Fruit fly (Drosophila melanogaster): ENCODE measurements around the gene Rsph1.
"Not testable (repeated sequence)": the region's sequence is repeated elsewhere in the genome, so short reads cannot be mapped to it uniquely, and the experiment has no call there.

The Rsph1 gene

dm6 chr2L:13211764-13212265 lies 28.6 kb downstream of the Rsph1 start, which contains the start of gene CG15482:
Gene CG15482, minus strand, starts transcription at chr2L:13211814.
- TF ChIP-seq gl (tag; optimal IDR thresholded peaks at IDR 0.05); fd96Ca (GFP tag; IDR thresholded peaks at IDR 0.05); CG15710 (tag; optimal IDR thresholded peaks at IDR 0.05): not testable (repeated sequence)

dm6 chr2L:13215010-13215409 lies 31.8 kb downstream of the Rsph1 start, which contains the start of gene kek4:
Gene kek4, minus strand, starts transcription at chr2L:13215350.
- TF ChIP-seq CG13204 (GFP tag; optimal IDR thresholded peaks at IDR 0.05), result no peak

- TF ChIP-seq D1 (tag; optimal IDR thresholded peaks at IDR 0.05), result peak; percentile 48
- TF ChIP-seq CG4496 (GFP tag; IDR thresholded peaks at IDR 0.05), result peak; percentile 62; the same call in 1 of the 3 replicates
- 0 out of 2 replicates have a peak, but pooled peaks have one; percentile 42 for TF ChIP-seq Ets98B (GFP tag; IDR thresholded peaks at IDR 0.05)
- peak; percentile 47; the same call in 1 of the 2 replicates for TF ChIP-seq CG32121 (GFP tag; IDR thresholded peaks at IDR 0.05)
Observed at dm6 chr2L:13215640-13216129, 32.4 kb downstream of the Rsph1 start.

- no peak for TF ChIP-seq CG32121 (GFP tag; IDR thresholded peaks at IDR 0.05)
- TF ChIP-seq EcR (GFP tag; optimal IDR thresholded peaks at IDR 0.05), result peak; percentile 22
Observed at dm6 chr2L:13219281-13220092, 36.2 kb downstream of the Rsph1 start, which contains the start of the genes CG9426 and mRF1. Gene CG9426, minus strand, starts transcription at chr2L:13219923. Gene mRF1, plus strand, starts transcription at chr2L:13219979.

dm6 chr2L:13222225-13222648 lies 39.0 kb downstream of the Rsph1 start, which contains the start of the genes Ski6 and CG16812:
Gene Ski6, minus strand, starts transcription at chr2L:13222429.
Gene CG16812, plus strand, starts transcription at chr2L:13222587.
- TF ChIP-seq CG4496 (GFP tag; IDR thresholded peaks at IDR 0.05), result 0 out of 3 replicates have a peak, but pooled peaks have one; percentile 27
- TF ChIP-seq CG12605 (GFP tag; IDR thresholded peaks at IDR 0.05), result 0 out of 2 replicates have a peak, but pooled peaks have one; percentile 47
- TF ChIP-seq CG32121 (GFP tag; IDR thresholded peaks at IDR 0.05), result peak; percentile 33; the same call in 1 of the 2 replicates
- TF ChIP-seq CG15710 (tag; optimal IDR thresholded peaks at IDR 0.05), result peak; percentile 62
- TF ChIP-seq CG8159 (tag; optimal IDR thresholded peaks at IDR 0.05), result no peak
- TF ChIP-seq CG17806 (tag; optimal IDR thresholded peaks at IDR 0.05), result no peak
- TF ChIP-seq Ets98B (GFP tag; IDR thresholded peaks at IDR 0.05), result peak; percentile 67
- TF ChIP-seq CG34367 (tag; optimal IDR thresholded peaks at IDR 0.05), result peak; percentile 22

dm6 chr2L:13225225-13225840 lies 42.1 kb downstream of the Rsph1 start, which contains the start of gene CG15480:
Gene CG15480, minus strand, starts transcription at chr2L:13225275.
- TF ChIP-seq CG10348 (GFP tag; IDR thresholded peaks at IDR 0.05) (no peak), Ets98B (GFP tag; IDR thresholded peaks at IDR 0.05) (no peak), CG8301 (tag; optimal IDR thresholded peaks at IDR 0.05) (no peak), CG14655 (GFP tag; optimal IDR thresholded peaks at IDR 0.05) (no peak), CG8159 (tag; optimal IDR thresholded peaks at IDR 0.05) (no peak), D1 (tag; optimal IDR thresholded peaks at IDR 0.05) (no peak), Snoo (tag; optimal IDR thresholded peaks at IDR 0.05) (no peak), fd96Ca (GFP tag; IDR thresholded peaks at IDR 0.05) (no peak), CG9948 (tag; optimal IDR thresholded peaks at IDR 0.05) (no peak), CG32121 (GFP tag; IDR thresholded peaks at IDR 0.05) (no peak), CG17806 (tag; optimal IDR thresholded peaks at IDR 0.05) (no peak), EcR (GFP tag; optimal IDR thresholded peaks at IDR 0.05) (no peak), CG15710 (tag; optimal IDR thresholded peaks at IDR 0.05) (no peak), CG12605 (GFP tag; IDR thresholded peaks at IDR 0.05) (no peak), CG34367 (tag; optimal IDR thresholded peaks at IDR 0.05) (no peak), CG4496 (GFP tag; IDR thresholded peaks at IDR 0.05) (no peak), CG13204 (GFP tag; optimal IDR thresholded peaks at IDR 0.05) (no peak), rn (GFP tag; IDR thresholded peaks at IDR 0.05) (no peak)

- TF ChIP-seq CG12605 (GFP tag; IDR thresholded peaks at IDR 0.05) (no peak), Pif1A (GFP tag; optimal IDR thresholded peaks at IDR 0.05) (no peak), CG13204 (GFP tag; optimal IDR thresholded peaks at IDR 0.05) (no peak), CG4496 (GFP tag; IDR thresholded peaks at IDR 0.05) (no peak), CG10348 (GFP tag; IDR thresholded peaks at IDR 0.05) (no peak), gl (tag; optimal IDR thresholded peaks at IDR 0.05) (no peak), CG32121 (GFP tag; IDR thresholded peaks at IDR 0.05) (no peak), EcR (GFP tag; optimal IDR thresholded peaks at IDR 0.05) (no peak), CG8159 (tag; optimal IDR thresholded peaks at IDR 0.05) (no peak), Snoo (tag; optimal IDR thresholded peaks at IDR 0.05) (no peak), D1 (tag; optimal IDR thresholded peaks at IDR 0.05) (no peak), rn (GFP tag; IDR thresholded peaks at IDR 0.05) (no peak), fd96Ca (GFP tag; IDR thresholded peaks at IDR 0.05) (no peak), CG8301 (tag; optimal IDR thresholded peaks at IDR 0.05) (no peak), CG14655 (GFP tag; optimal IDR thresholded peaks at IDR 0.05) (no peak), CG15710 (tag; optimal IDR thresholded peaks at IDR 0.05) (no peak), CG17806 (tag; optimal IDR thresholded peaks at IDR 0.05) (no peak), Pif1B (GFP tag; optimal IDR thresholded peaks at IDR 0.05) (no peak)
Observed at dm6 chr2L:13227242-13227641, 44.0 kb downstream of the Rsph1 start, which contains the start of gene CG16813. Gene CG16813, plus strand, starts transcription at chr2L:13227529.
